Worm (Caenorhabditis elegans): Measurements from ENCODE around the gene Y37D8A.19.

Gene Y37D8A.19

DNA sequence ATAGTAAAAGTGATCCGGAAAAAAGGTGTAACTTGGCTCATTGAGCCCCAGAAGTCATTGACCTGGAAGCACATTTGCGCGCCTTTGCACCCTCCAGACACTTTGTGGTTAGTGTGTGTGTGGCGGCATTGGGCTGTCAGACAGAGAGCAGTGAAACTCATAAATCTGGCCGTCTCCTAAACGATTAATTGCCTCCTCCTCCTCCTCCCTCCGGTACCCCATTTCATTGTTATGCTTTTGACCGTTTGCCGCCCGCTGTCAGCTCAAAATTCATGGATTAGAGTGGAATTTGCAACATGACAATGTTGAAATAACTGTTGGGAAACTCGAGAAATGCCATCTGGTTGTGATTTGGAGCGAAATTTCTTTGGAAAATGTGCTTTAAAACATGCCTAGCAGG, 25.6 kb upstream of the Y37D8A.19 start:
- no peak for TF ChIP-seq ceh-18 (tag; optimal IDR thresholded peaks at IDR 0.05)
- TF ChIP-seq unc-55 (GFP tag; optimal IDR thresholded peaks at IDR 0.05) = peak; percentile 77
- TF ChIP-seq lim-6 (tag; optimal IDR thresholded peaks at IDR 0.05) = no peak

DNA sequence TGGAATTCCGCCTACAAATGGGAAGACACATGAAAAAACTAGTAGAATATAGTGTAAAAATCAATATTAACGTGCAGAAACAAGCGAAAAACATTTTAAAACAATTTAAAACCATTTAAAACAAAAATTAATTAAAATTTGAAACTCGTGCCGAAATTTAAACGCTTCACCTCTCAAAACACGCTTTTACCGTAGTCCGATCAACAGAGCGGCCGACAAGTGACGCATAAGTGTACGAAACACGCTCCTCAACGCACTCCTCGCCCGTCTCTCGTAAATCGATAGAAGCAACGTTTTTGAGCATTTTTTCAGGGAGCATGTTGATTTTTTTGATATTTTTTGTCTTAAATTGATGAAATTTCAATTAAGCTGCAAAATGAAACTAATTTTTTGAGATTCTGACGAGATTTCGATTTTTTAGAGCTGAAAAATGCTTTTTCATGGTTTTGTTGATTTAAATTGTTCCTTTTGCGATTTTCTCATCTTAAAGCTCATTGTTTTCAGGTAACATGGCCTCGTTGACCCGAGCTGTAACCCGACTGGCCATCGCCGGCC, 24.6 kb upstream of the Y37D8A.19 start, which contains the start of gene cox-5A:
cox-5A (plus strand) TSS at position 505 of the 555 bp plus-strand sequence.
- TF ChIP-seq F13H6.1 (tag; optimal IDR thresholded peaks at IDR 0.05) (peak; percentile 43), unc-42 (tag; optimal IDR thresholded peaks at IDR 0.05) (peak; percentile 98), zip-5 (tag; optimal IDR thresholded peaks at IDR 0.05) (no peak), ahr-1 (tag; optimal IDR thresholded peaks at IDR 0.05) (peak; percentile 31), unc-3 (GFP tag; conservative IDR thresholded peaks at IDR 0.05) (no peak), unc-3 (tag; optimal IDR thresholded peaks at IDR 0.05) (peak; percentile 24), eyg-1 (tag; optimal IDR thresholded peaks at IDR 0.05) (no peak), ttx-3 (tag; optimal IDR thresholded peaks at IDR 0.05) (peak; percentile 51), dmd-4 (tag; optimal IDR thresholded peaks at IDR 0.05; ENCODE audit: borderline replicate concordance) (no peak), C08G9.2 (tag; optimal IDR thresholded peaks at IDR 0.05) (peak; percentile 43), rnt-1 (tag; optimal IDR thresholded peaks at IDR 0.05) (peak; percentile 87), madf-2 (tag; optimal IDR thresholded peaks at IDR 0.05) (peak; percentile 52), sox-4 (tag; optimal IDR thresholded peaks at IDR 0.05) (no peak), ceh-22 (tag; optimal IDR thresholded peaks at IDR 0.05) (peak; percentile 38), hlh-6 (tag; optimal IDR thresholded peaks at IDR 0.05) (peak; percentile 58), pat-9 (tag; optimal IDR thresholded peaks at IDR 0.05) (peak; percentile 41), ceh-9 (tag; optimal IDR thresholded peaks at IDR 0.05) (no peak), elt-2 (tag; optimal IDR thresholded peaks at IDR 0.05) (peak; percentile 65), Y22D7AL.16 (tag; optimal IDR thresholded peaks at IDR 0.05) (no peak), lin-11 (tag; optimal IDR thresholded peaks at IDR 0.05) (peak; percentile 24), hlh-13 (GFP tag; optimal IDR thresholded peaks at IDR 0.05) (no peak), K02D7.2 (tag; optimal IDR thresholded peaks at IDR 0.05) (peak; percentile 91), pag-3 (tag; optimal IDR thresholded peaks at IDR 0.05; ENCODE audit: borderline replicate concordance) (no peak), fkh-6 (tag; optimal IDR thresholded peaks at IDR 0.05) (no peak), ceh-31 (tag; optimal IDR thresholded peaks at IDR 0.05) (peak; percentile 99), ceh-24 (tag; optimal IDR thresholded peaks at IDR 0.05) (no peak), ceh-34 (tag; optimal IDR thresholded peaks at IDR 0.05) (peak; percentile 91), hlh-30 (tag; optimal IDR thresholded peaks at IDR 0.05; ENCODE audit: insufficient read depth) (peak; percentile 82), pax-1 (tag; optimal IDR thresholded peaks at IDR 0.05) (peak; percentile 81), ceh-19 (GFP tag; optimal IDR thresholded peaks at IDR 0.05) (peak; percentile 38), npax-4 (tag; optimal IDR thresholded peaks at IDR 0.05) (peak; percentile 28), sdc-2 (tag; optimal IDR thresholded peaks at IDR 0.05) (peak; percentile 21), sox-2 (GFP tag; IDR thresholded peaks at IDR 0.05) (peak; percentile 96), ceh-45 (GFP tag; IDR thresholded peaks at IDR 0.05) (0 out of 2 replicates have a peak, but pooled peaks have one; percentile 31), odd-2 (tag; optimal IDR thresholded peaks at IDR 0.05) (no peak), ceh-2 (tag; optimal IDR thresholded peaks at IDR 0.05) (peak; percentile 67), syd-9 (tag; optimal IDR thresholded peaks at IDR 0.05) (peak; percentile 32), ztf-16 (tag; optimal IDR thresholded peaks at IDR 0.05) (peak; percentile 88), ets-4 (tag; optimal IDR thresholded peaks at IDR 0.05) (peak; percentile 61), hlh-8 (tag; optimal IDR thresholded peaks at IDR 0.05) (no peak), dve-1 (tag; optimal IDR thresholded peaks at IDR 0.05) (peak; percentile 77), fax-1 (tag; optimal IDR thresholded peaks at IDR 0.05) (no peak), ref-2 (tag; optimal IDR thresholded peaks at IDR 0.05) (peak; percentile 90), pqm-1 (tag; optimal IDR thresholded peaks at IDR 0.05) (peak; percentile 59), gmeb-2 (tag; optimal IDR thresholded peaks at IDR 0.05) (peak; percentile 36), pros-1 (tag; optimal IDR thresholded peaks at IDR 0.05) (peak; percentile 11), lim-6 (tag; optimal IDR thresholded peaks at IDR 0.05) (peak; percentile 71), pha-2 (tag; optimal IDR thresholded peaks at IDR 0.05) (peak; percentile 56), nfya-1 (tag; optimal IDR thresholded peaks at IDR 0.05) (peak; percentile 99)
